Worm (Caenorhabditis elegans) whole organism, L4/young adult: ENCODE measurements around the gene unc-10.

Experiments
- W03F9.2 ChIP-seq: fragments of 150-350 bp; optimal IDR thresholded peaks from 2 replicates; lab custom pipeline; 2014; ENCODE audit warnings: missing biosample characterization, missing genetic modification characterization
- dao-5 ChIP-seq: sonication (generic microtip); optimal IDR thresholded peaks from 2 replicates; lab custom pipeline; 2016; ENCODE audit warnings: missing genotype, missing genetic modification characterization, moderate library complexity, missing compliant biosample characterization
- him-1 ChIP-seq: sonication (generic microtip); optimal IDR thresholded peaks from 2 replicates; lab custom pipeline; 2016; ENCODE audit warnings: missing genotype, missing genetic modification reagents, missing genetic modification characterization, missing compliant biosample characterization

DNA sequence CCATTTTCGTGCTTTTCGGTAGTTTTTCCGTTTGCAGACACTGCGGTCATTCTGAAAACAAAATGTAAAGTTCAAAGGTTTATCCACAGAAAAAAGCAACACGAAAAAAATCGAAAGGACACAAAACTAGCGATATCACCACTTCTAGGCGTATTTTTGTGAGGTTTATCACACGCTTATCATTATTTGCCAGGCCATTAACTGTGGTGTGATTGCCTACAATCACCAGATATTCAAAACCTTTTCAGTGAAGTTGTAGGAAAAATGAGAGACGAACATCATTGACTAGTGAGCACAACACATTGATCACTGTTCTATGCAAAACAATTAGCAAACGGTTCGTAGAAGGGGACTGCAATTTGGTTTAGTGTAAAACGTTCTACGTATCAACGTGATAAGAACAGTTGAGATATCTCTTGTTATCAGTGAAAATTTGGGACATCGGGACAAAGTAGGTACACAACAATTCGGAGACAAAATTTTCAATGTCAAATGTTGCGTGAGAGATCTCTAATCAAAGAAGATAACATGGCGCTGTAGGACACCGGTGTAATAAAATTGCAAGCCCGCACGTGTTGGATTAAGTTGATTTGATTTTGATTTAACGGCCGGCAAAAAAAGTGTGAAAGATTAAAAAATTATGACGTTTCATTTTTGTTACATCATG is 25.5 kb upstream of the unc-10 start, which contains the start of gene sur-5:
- TF ChIP-seq dao-5 (tag; lab: Kevin White, UChicago) (no peak), him-1 (tag; lab: Kevin White, UChicago) (no peak), W03F9.2 (tag; lab: Kevin White, UChicago) (no peak)
